Worm (Caenorhabditis elegans) whole organism, late embryonic: Measurements from ENCODE around the gene mdh-2.

Source experiments
- C08G9.2 ChIP-seq: sonication (generic microtip); optimal IDR thresholded peaks from 2 replicates; lab custom pipeline; 2016; ENCODE audit warnings: mild to moderate bottlenecking, missing genetic modification characterization, moderate library complexity, missing compliant biosample characterization
- C38D4.7 ChIP-seq: fragments of 200-800 bp; sonication (Bioruptor generic); optimal IDR thresholded peaks from 2 replicates; lab custom pipeline; 2018; ENCODE audit warnings: mild to moderate bottlenecking, missing genetic modification characterization, moderate library complexity, missing compliant biosample characterization
- K09A11.1 ChIP-seq: sonication (generic microtip); optimal IDR thresholded peaks from 2 replicates; lab custom pipeline; 2017; ENCODE audit warnings: antibody characterized with exemption, mild to moderate bottlenecking, missing genetic modification characterization, missing compliant biosample characterization; ENCODE audit not compliant: insufficient read depth
- Y22D7AL.16 ChIP-seq: sonication (generic microtip); optimal IDR thresholded peaks from 2 replicates; lab custom pipeline; 2016; ENCODE audit warnings: missing genetic modification characterization, missing compliant biosample characterization
- ahr-1 ChIP-seq: sonication (generic microtip); optimal IDR thresholded peaks from 2 replicates; lab custom pipeline; 2016; ENCODE audit warnings: missing genetic modification characterization, missing compliant biosample characterization
- ama-1 ChIP-seq: fragments of 150-350 bp; optimal IDR thresholded peaks from 2 replicates; lab custom pipeline; 2014
- ceh-14 ChIP-seq: sonication (generic microtip); optimal IDR thresholded peaks from 2 replicates; lab custom pipeline; 2016; ENCODE audit warnings: missing genotype, missing genetic modification characterization, missing compliant biosample characterization
- ceh-24 ChIP-seq: sonication (generic microtip); optimal IDR thresholded peaks from 2 replicates; lab custom pipeline; 2016; ENCODE audit warnings: mild to moderate bottlenecking, missing genetic modification characterization, missing compliant biosample characterization
- ceh-30 ChIP-seq: fragments of 150-350 bp; optimal IDR thresholded peaks from 2 replicates; lab custom pipeline; 2014; ENCODE audit warnings: missing biosample characterization, missing genetic modification characterization
- ceh-45 ChIP-seq: fragments of 200-800 bp; sonication (Bioruptor generic); IDR thresholded peaks from 2 replicates; pipeline ENCODE4 v1.3.6; 2022; ENCODE audit warnings: missing genetic modification reagents, missing genetic modification characterization, missing compliant biosample characterization
- ceh-48 ChIP-seq: sonication (generic microtip); optimal IDR thresholded peaks from 2 replicates; lab custom pipeline; 2016; ENCODE audit warnings: missing genetic modification characterization, inconsistent platforms, missing compliant biosample characterization
- ceh-6 ChIP-seq: fragments of 200-800 bp; sonication (Bioruptor generic); optimal IDR thresholded peaks from 2 replicates; lab custom pipeline; 2018; ENCODE audit warnings: mild to moderate bottlenecking, missing genetic modification characterization, missing compliant biosample characterization
- ceh-9 ChIP-seq: sonication (generic microtip); optimal IDR thresholded peaks from 2 replicates; lab custom pipeline; 2016; ENCODE audit warnings: mild to moderate bottlenecking, missing genetic modification characterization, inconsistent platforms, missing compliant biosample characterization
- che-1 ChIP-seq: sonication (generic microtip); optimal IDR thresholded peaks from 2 replicates; lab custom pipeline; 2016; ENCODE audit warnings: mild to moderate bottlenecking, missing genetic modification characterization, missing compliant biosample characterization
- dmd-4 ChIP-seq: sonication (generic microtip); optimal IDR thresholded peaks from 2 replicates; lab custom pipeline; 2016; ENCODE audit warnings: borderline replicate concordance, missing genetic modification characterization, missing compliant biosample characterization
- elt-2 ChIP-seq: sonication (generic microtip); optimal IDR thresholded peaks from 2 replicates; lab custom pipeline; 2016; ENCODE audit warnings: missing genetic modification reagents, missing genetic modification characterization, missing compliant biosample characterization
- elt-4 ChIP-seq: sonication (generic microtip); optimal IDR thresholded peaks from 2 replicates; lab custom pipeline; 2016; ENCODE audit warnings: missing genetic modification characterization, missing compliant biosample characterization
- ets-4 ChIP-seq: sonication (generic microtip); optimal IDR thresholded peaks from 2 replicates; lab custom pipeline; 2016; ENCODE audit warnings: missing genetic modification characterization, missing compliant biosample characterization
- eyg-1 ChIP-seq: sonication (generic microtip); optimal IDR thresholded peaks from 2 replicates; lab custom pipeline; 2016; ENCODE audit warnings: missing genotype, missing genetic modification characterization, missing compliant biosample characterization
- fkh-6 ChIP-seq: sonication (generic microtip); optimal IDR thresholded peaks from 2 replicates; lab custom pipeline; 2016; ENCODE audit warnings: missing genetic modification characterization, missing compliant biosample characterization
- gmeb-2 ChIP-seq: sonication (generic microtip); optimal IDR thresholded peaks from 2 replicates; lab custom pipeline; 2016; ENCODE audit warnings: missing genetic modification characterization, inconsistent platforms, missing compliant biosample characterization
- hlh-30 ChIP-seq: sonication (generic microtip); optimal IDR thresholded peaks from 2 replicates; lab custom pipeline; 2017; ENCODE audit warnings: antibody characterized with exemption, missing genetic modification characterization, missing compliant biosample characterization; ENCODE audit not compliant: insufficient read depth
- hlh-8 ChIP-seq: sonication (generic microtip); optimal IDR thresholded peaks from 2 replicates; lab custom pipeline; 2016; ENCODE audit warnings: missing genotype, missing genetic modification characterization, missing compliant biosample characterization
- lim-6 ChIP-seq: sonication (generic microtip); optimal IDR thresholded peaks from 2 replicates; lab custom pipeline; 2016; ENCODE audit warnings: missing genetic modification characterization, missing compliant biosample characterization
- lin-11 ChIP-seq: fragments of 200-800 bp; sonication (Bioruptor generic); optimal IDR thresholded peaks from 2 replicates; lab custom pipeline; 2018; ENCODE audit warnings: mild to moderate bottlenecking, missing genetic modification characterization, missing compliant biosample characterization
- mec-3 ChIP-seq: sonication (generic microtip); optimal IDR thresholded peaks from 2 replicates; lab custom pipeline; 2016; ENCODE audit warnings: borderline replicate concordance, missing genetic modification characterization, missing compliant biosample characterization
- nfya-1 ChIP-seq: sonication (generic microtip); optimal IDR thresholded peaks from 2 replicates; lab custom pipeline; 2017; ENCODE audit warnings: missing genetic modification characterization, mild to moderate bottlenecking, missing compliant biosample characterization, antibody characterized with exemption, moderate library complexity
- npax-4 ChIP-seq: sonication (generic microtip); optimal IDR thresholded peaks from 2 replicates; lab custom pipeline; 2016; ENCODE audit warnings: missing genetic modification characterization, missing compliant biosample characterization
- odd-2 ChIP-seq: sonication (generic microtip); optimal IDR thresholded peaks from 2 replicates; lab custom pipeline; 2017; ENCODE audit warnings: antibody characterized with exemption, mild to moderate bottlenecking, missing genetic modification characterization, missing compliant biosample characterization
- pag-3 ChIP-seq: sonication (generic microtip); optimal IDR thresholded peaks from 2 replicates; lab custom pipeline; 2016; ENCODE audit warnings: missing compliant biosample characterization, missing genetic modification characterization, borderline replicate concordance
- pax-1 ChIP-seq: fragments of 150-350 bp; optimal IDR thresholded peaks from 2 replicates; lab custom pipeline; 2014; ENCODE audit warnings: missing biosample characterization, missing genetic modification characterization
- pha-2 ChIP-seq: sonication (generic microtip); optimal IDR thresholded peaks from 2 replicates; lab custom pipeline; 2017; ENCODE audit warnings: mild to moderate bottlenecking, missing genetic modification characterization, missing compliant biosample characterization
- pqm-1 ChIP-seq: sonication (generic microtip); optimal IDR thresholded peaks from 2 replicates; lab custom pipeline; 2016; ENCODE audit warnings: missing genetic modification characterization, missing compliant biosample characterization
- sdc-2 ChIP-seq: sonication (generic microtip); optimal IDR thresholded peaks from 2 replicates; lab custom pipeline; 2016; ENCODE audit warnings: missing genotype, missing genetic modification characterization, missing compliant biosample characterization
- sox-2 ChIP-seq: fragments of 200-800 bp; sonication (Bioruptor generic); IDR thresholded peaks from 2 replicates; pipeline ENCODE4 v1.3.6; 2022; ENCODE audit warnings: missing genetic modification reagents, missing genetic modification characterization, missing compliant biosample characterization
- sox-4 ChIP-seq: sonication (generic microtip); optimal IDR thresholded peaks from 2 replicates; lab custom pipeline; 2017; ENCODE audit warnings: mild to moderate bottlenecking, missing genetic modification characterization, inconsistent platforms, missing compliant biosample characterization
- syd-9 ChIP-seq: sonication (generic microtip); optimal IDR thresholded peaks from 2 replicates; lab custom pipeline; 2016; ENCODE audit warnings: mild to moderate bottlenecking, missing genetic modification characterization, moderate library complexity, missing compliant biosample characterization
- tbx-7 ChIP-seq: sonication (generic microtip); optimal IDR thresholded peaks from 2 replicates; lab custom pipeline; 2016; ENCODE audit warnings: missing genotype, missing genetic modification characterization, missing compliant biosample characterization
- ttx-3 ChIP-seq: sonication (generic microtip); optimal IDR thresholded peaks from 2 replicates; lab custom pipeline; 2016; ENCODE audit warnings: missing genetic modification reagents, missing genetic modification characterization, missing compliant biosample characterization
- unc-42 ChIP-seq: sonication (generic microtip); optimal IDR thresholded peaks from 2 replicates; lab custom pipeline; 2016; ENCODE audit warnings: missing genotype, missing genetic modification characterization, missing compliant biosample characterization
- unc-55 ChIP-seq: sonication (generic microtip); optimal IDR thresholded peaks from 2 replicates; lab custom pipeline; 2017; ENCODE audit warnings: missing biosample characterization, missing genetic modification reagents, missing genetic modification characterization
- zip-5 ChIP-seq: sonication (generic microtip); optimal IDR thresholded peaks from 2 replicates; lab custom pipeline; 2016; ENCODE audit warnings: missing genetic modification characterization, missing compliant biosample characterization

The mdh-2 gene

DNA sequence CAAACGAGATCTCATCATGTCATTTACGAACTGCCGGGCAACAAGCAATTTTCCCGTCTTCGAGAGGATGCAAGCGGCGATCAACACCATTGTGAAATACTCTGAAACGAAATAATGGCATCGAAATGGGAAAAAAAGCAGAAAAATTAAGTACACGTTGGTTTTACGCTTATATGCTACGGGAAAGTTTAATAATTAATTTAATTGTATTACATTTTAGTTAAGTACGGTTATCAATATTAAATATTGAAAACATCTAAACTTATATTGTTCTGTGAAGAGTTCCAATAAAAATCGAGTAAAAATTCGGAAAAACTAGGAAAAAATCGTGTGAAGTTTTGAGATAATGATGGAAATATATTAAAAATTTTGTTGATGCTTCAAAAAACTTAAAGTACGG, 17.0 kb upstream of the mdh-2 start, which contains the start of gene copd-1:
copd-1 (minus strand) TSS at position 101 of the 400 bp plus-strand sequence.
- TF ChIP-seq ceh-48 (tag; lab: Kevin White, UChicago) (no peak), elt-4 (tag; lab: Kevin White, UChicago) (no peak)

DNA sequence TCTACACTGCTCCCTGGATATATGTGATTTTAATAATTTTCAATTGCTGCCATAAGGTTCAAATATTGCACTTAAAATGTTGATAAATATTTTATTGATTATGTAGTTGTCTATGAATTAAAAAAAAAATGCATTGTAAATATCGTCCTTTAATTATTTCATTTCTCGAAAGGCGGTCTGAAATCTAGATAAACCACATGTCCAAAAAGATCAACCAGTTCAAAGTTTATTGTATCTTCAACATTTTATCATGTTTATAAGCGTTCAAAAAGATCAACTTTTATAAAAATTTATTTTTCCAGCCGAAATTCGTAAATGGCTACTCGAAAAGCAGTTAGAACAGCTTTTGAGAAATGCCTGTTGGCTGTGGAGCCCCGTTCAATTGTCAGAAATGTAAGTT, 12.0 kb upstream of the mdh-2 start, which contains the start of gene C13B9.2:
C13B9.2 (plus strand) TSS at position 301 of the 400 bp plus-strand sequence.
- TF ChIP-seq hlh-8 (tag; lab: Kevin White, UChicago) (no peak), C38D4.7 (GFP tag; lab: Kevin White, UChicago) (no peak), ama-1 (lab: Kevin White, UChicago) (no peak), pag-3 (tag; lab: Kevin White, UChicago) (no peak), ceh-45 (GFP tag; lab: Robert Waterston, UW) (no peak), ttx-3 (tag; lab: Kevin White, UChicago) (no peak), syd-9 (tag; lab: Kevin White, UChicago) (no peak), unc-55 (GFP tag; lab: Kevin White, UChicago) (no peak), pqm-1 (tag; lab: Kevin White, UChicago) (no peak), sdc-2 (tag; lab: Kevin White, UChicago) (no peak), fkh-6 (tag; lab: Kevin White, UChicago) (no peak), ceh-24 (tag; lab: Kevin White, UChicago) (no peak), elt-2 (tag; lab: Kevin White, UChicago) (no peak)

- TF ChIP-seq ets-4 (tag; lab: Kevin White, UChicago) (no peak), C08G9.2 (tag; lab: Kevin White, UChicago) (no peak), gmeb-2 (tag; lab: Kevin White, UChicago) (no peak), che-1 (tag; lab: Kevin White, UChicago) (no peak), ceh-14 (tag; lab: Kevin White, UChicago) (peak; percentile 17), ceh-9 (tag; lab: Kevin White, UChicago) (no peak), pag-3 (tag; lab: Kevin White, UChicago) (no peak), tbx-7 (no peak), npax-4 (no peak), dmd-4 (tag; lab: Kevin White, UChicago) (no peak), nfya-1 (tag; lab: Kevin White, UChicago) (peak; percentile 29), ama-1 (lab: Kevin White, UChicago) (no peak), sox-4 (tag; lab: Kevin White, UChicago) (no peak), unc-42 (peak; percentile 84), mec-3 (tag; lab: Kevin White, UChicago) (no peak), pha-2 (tag; lab: Kevin White, UChicago) (peak; percentile 1), sox-2 (GFP tag; lab: Robert Waterston, UW) (no peak), ceh-30 (tag; lab: Kevin White, UChicago) (no peak), hlh-8 (tag; lab: Kevin White, UChicago) (no peak), fkh-6 (tag; lab: Kevin White, UChicago) (no peak), K09A11.1 (tag; lab: Kevin White, UChicago) (no peak)
Measured at ce11 chrIII:6615064-6615463, 7.2 kb upstream of the mdh-2 start, which contains the start of gene cmtr-2. Gene cmtr-2, plus strand, starts transcription at chrIII:6615414.

DNA sequence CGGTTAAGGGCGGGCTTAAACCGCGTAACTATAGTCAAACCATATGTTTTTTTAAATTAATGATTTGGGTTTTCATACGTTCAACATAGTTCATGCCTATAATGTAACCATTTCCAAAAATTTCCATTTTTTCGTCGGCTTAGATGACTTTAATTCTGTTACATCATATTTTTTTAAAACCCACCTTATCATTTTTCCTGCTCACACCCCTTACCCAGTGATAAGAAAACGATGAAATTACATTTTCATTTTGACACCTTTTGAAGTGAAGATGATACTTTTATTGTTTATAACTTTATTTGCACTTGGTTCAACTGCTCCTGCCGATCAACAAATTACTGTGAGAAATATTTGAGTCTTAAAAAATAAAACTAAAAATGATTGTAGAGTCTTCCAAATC, 4.4 kb upstream of the mdh-2 start, which contains the start of gene ctsa-4.2:
ctsa-4.2 (plus strand) TSS at position 247 of the 400 bp plus-strand sequence.
- no peak for TF ChIP-seq C08G9.2 (tag; lab: Kevin White, UChicago)
- no peak for TF ChIP-seq K09A11.1 (tag; lab: Kevin White, UChicago)
- no peak for TF ChIP-seq eyg-1 (tag; lab: Kevin White, UChicago)
- TF ChIP-seq ceh-6: no peak
- TF ChIP-seq zip-5: no peak
- no peak for TF ChIP-seq sdc-2 (tag; lab: Kevin White, UChicago)
- TF ChIP-seq elt-2 (tag; lab: Kevin White, UChicago): no peak
- no peak for TF ChIP-seq odd-2 (tag; lab: Kevin White, UChicago)
- TF ChIP-seq hlh-30 (tag; lab: Kevin White, UChicago): no peak
- TF ChIP-seq pha-2 (tag; lab: Kevin White, UChicago): no peak
- TF ChIP-seq ceh-48 (tag; lab: Kevin White, UChicago): no peak
- no peak for TF ChIP-seq lim-6 (tag; lab: Kevin White, UChicago)
- TF ChIP-seq Y22D7AL.16: no peak
- no peak for TF ChIP-seq ahr-1 (tag; lab: Kevin White, UChicago)
- no peak for TF ChIP-seq unc-55 (GFP tag; lab: Kevin White, UChicago)
- TF ChIP-seq dmd-4 (tag; lab: Kevin White, UChicago): no peak
- TF ChIP-seq lin-11 (tag; lab: Kevin White, UChicago): no peak
- no peak for TF ChIP-seq pax-1 (tag; lab: Kevin White, UChicago)
- TF ChIP-seq, all 69 proteins: peak for 0
